Worm (Caenorhabditis elegans) whole organism, young adult: ENCODE measurements around the gene M163.21.

Experiments
- T07F8.4 ChIP-seq: sonication (generic microtip); optimal IDR thresholded peaks from 2 replicates; lab custom pipeline; 2016; ENCODE audit warnings: mild to moderate bottlenecking, missing genetic modification characterization, moderate library complexity, missing compliant biosample characterization
- Y67H2A.10 ChIP-seq: fragments of 200-800 bp; sonication (Bioruptor generic); conservative IDR thresholded peaks from 2 replicates; pipeline ENCODE4 v1.3.6; 2022; ENCODE audit warnings: missing genetic modification reagents, missing genetic modification characterization, missing compliant biosample characterization
- ZK185.1 ChIP-seq: sonication (generic microtip); optimal IDR thresholded peaks from 2 replicates; lab custom pipeline; 2016; ENCODE audit warnings: mild to moderate bottlenecking, missing genetic modification characterization, missing compliant biosample characterization; ENCODE audit not compliant: poor library complexity, severe bottlenecking
- pha-4 ChIP-seq: fragments of 150-350 bp; sonication (generic microtip); optimal IDR thresholded peaks from 2 replicates; lab custom pipeline; 2014; ENCODE audit warnings: missing biosample characterization, missing genetic modification reagents, missing genetic modification characterization

DNA sequence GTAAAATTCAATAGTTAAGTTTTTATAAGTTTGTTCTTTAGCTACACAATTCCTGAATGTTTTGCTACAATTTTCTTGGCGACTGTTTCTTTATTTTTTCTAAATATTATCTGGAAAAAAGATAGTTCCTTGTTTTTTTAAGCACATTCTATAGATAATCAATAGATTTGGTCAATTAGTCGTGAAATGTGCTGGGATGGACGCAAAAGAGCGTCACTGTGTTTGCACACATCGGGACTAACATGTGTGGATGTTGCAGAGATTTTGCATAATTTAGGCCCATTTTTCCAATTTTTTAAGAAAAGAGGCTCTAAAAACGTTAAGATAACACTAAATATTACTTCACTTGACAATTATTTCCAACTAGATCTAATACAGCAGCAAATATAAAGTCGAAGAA, 46.8 kb downstream of the M163.21 start:
- TF ChIP-seq T07F8.4 (tag; lab: Kevin White, UChicago) = no peak
- no peak for TF ChIP-seq pha-4
- TF ChIP-seq Y67H2A.10 (GFP tag; lab: Robert Waterston, UW) = no peak
- no peak for TF ChIP-seq ZK185.1 (tag; lab: Kevin White, UChicago)
